Fruit fly (Drosophila melanogaster) whole organism, embryonic: Measurements from ENCODE around the gene CG17191.
A peak's percentile ranks its signal among the peaks of the same experiment; 100 is the strongest.

Experiments
- Blimp-1 ChIP-seq: fragments of 200-800 bp; sonication (Bioruptor generic); optimal IDR thresholded peaks from 3 replicates; lab custom pipeline; 2018; ENCODE audit warnings: missing biosample characterization, missing genetic modification characterization, mild to moderate bottlenecking, moderate library complexity, missing genetic modification reagents
- BtbVII ChIP-seq: fragments of 200-800 bp; sonication (Bioruptor generic); optimal IDR thresholded peaks from 3 replicates; lab custom pipeline; 2017; ENCODE audit warnings: missing biosample characterization, mild to moderate bottlenecking, missing genetic modification characterization
- CG10209 ChIP-seq: fragments of 200-800 bp; sonication (Bioruptor generic); optimal IDR thresholded peaks from 3 replicates; lab custom pipeline; 2017; ENCODE audit warnings: missing biosample characterization, mild to moderate bottlenecking, missing genetic modification characterization, missing genetic modification reagents
- CG10979 ChIP-seq: fragments of 200-800 bp; sonication (Bioruptor generic); optimal IDR thresholded peaks from 2 replicates; lab custom pipeline; 2018; ENCODE audit warnings: missing biosample characterization, mild to moderate bottlenecking, missing genetic modification characterization, moderate library complexity
- CG11398 ChIP-seq: fragments of 200-800 bp; sonication (Bioruptor generic); optimal IDR thresholded peaks from 2 replicates; lab custom pipeline; 2016; ENCODE audit warnings: missing biosample characterization, missing genetic modification characterization
- CG11456 ChIP-seq: fragments of 200-800 bp; sonication (Bioruptor generic); IDR thresholded peaks from 3 replicates; pipeline ENCODE4 v1.3.6; 2022; ENCODE audit warnings: missing biosample characterization, missing genetic modification characterization
- CG11504 ChIP-seq: fragments of 200-800 bp; sonication (Bioruptor generic); optimal IDR thresholded peaks from 3 replicates; lab custom pipeline; 2019; ENCODE audit warnings: missing biosample characterization, mild to moderate bottlenecking, missing genetic modification characterization, moderate library complexity
- CG12769 ChIP-seq: fragments of 200-800 bp; sonication (Bioruptor generic); optimal IDR thresholded peaks from 2 replicates; lab custom pipeline; 2019; ENCODE audit warnings: missing biosample characterization, mild to moderate bottlenecking, missing genetic modification characterization, moderate library complexity
- CG13775 ChIP-seq: fragments of 200-800 bp; sonication (Bioruptor generic); optimal IDR thresholded peaks from 3 replicates; lab custom pipeline; 2017; ENCODE audit warnings: missing biosample characterization, mild to moderate bottlenecking, missing genetic modification characterization
- CG14050 ChIP-seq: fragments of 200-800 bp; sonication (Bioruptor generic); IDR thresholded peaks from 3 replicates; pipeline ENCODE4 v1.3.6; 2022; ENCODE audit warnings: missing biosample characterization, missing genetic modification characterization
- CG16779 ChIP-seq: fragments of 200-800 bp; sonication (Bioruptor generic); IDR thresholded peaks from 2 replicates; pipeline ENCODE4 v1.3.6; 2022; ENCODE audit warnings: missing biosample characterization, missing genetic modification characterization
- CG30020 ChIP-seq: fragments of 200-800 bp; optimal IDR thresholded peaks from 2 replicates; lab custom pipeline; 2019; ENCODE audit warnings: missing biosample characterization, mild to moderate bottlenecking, missing genetic modification characterization, moderate library complexity
- CG32532 ChIP-seq: fragments of 200-800 bp; sonication (Bioruptor generic); IDR thresholded peaks from 2 replicates; pipeline ENCODE4 v1.3.6; 2022; ENCODE audit warnings: missing biosample characterization, missing genetic modification characterization
- CG34224 ChIP-seq: fragments of 200-800 bp; sonication (Bioruptor generic); IDR thresholded peaks from 3 replicates; pipeline ENCODE4 v1.3.6; 2022; ENCODE audit warnings: missing biosample characterization, missing genetic modification characterization; ENCODE audit not compliant: partially characterized antibody
- CG4707 ChIP-seq: fragments of 200-800 bp; sonication (Bioruptor generic); optimal IDR thresholded peaks from 2 replicates; lab custom pipeline; 2018; ENCODE audit warnings: missing biosample characterization, mild to moderate bottlenecking, missing genetic modification characterization, moderate library complexity
- CG4730 ChIP-seq: fragments of 200-800 bp; sonication (Bioruptor generic); IDR thresholded peaks from 2 replicates; pipeline ENCODE4 v1.3.6; 2022; ENCODE audit warnings: missing biosample characterization, missing genetic modification characterization
- CG5180 ChIP-seq: fragments of 200-800 bp; sonication (Bioruptor generic); optimal IDR thresholded peaks from 3 replicates; lab custom pipeline; 2017; ENCODE audit warnings: missing biosample characterization, missing genetic modification characterization, mild to moderate bottlenecking, moderate library complexity, missing genetic modification reagents
- D19B ChIP-seq: fragments of 200-800 bp; sonication (Bioruptor generic); optimal IDR thresholded peaks from 2 replicates; lab custom pipeline; 2017; ENCODE audit warnings: missing biosample characterization, mild to moderate bottlenecking, missing genetic modification characterization
- Dp ChIP-seq: fragments of 200-800 bp; sonication (Bioruptor generic); optimal IDR thresholded peaks from 2 replicates; lab custom pipeline; 2018; ENCODE audit warnings: missing biosample characterization, mild to moderate bottlenecking, missing genetic modification characterization, moderate library complexity
- E2f2 ChIP-seq: fragments of 200-800 bp; sonication (Bioruptor generic); IDR thresholded peaks from 2 replicates; pipeline ENCODE4 v1.3.6; 2022; ENCODE audit warnings: missing biosample characterization, missing genetic modification characterization
- GATAe ChIP-seq: fragments of 200-800 bp; sonication (Bioruptor generic); conservative IDR thresholded peaks from 2 replicates; pipeline ENCODE4 v1.3.6; 2022; ENCODE audit warnings: missing biosample characterization, missing genetic modification characterization
- Hey ChIP-seq: fragments of 200-800 bp; sonication (Bioruptor generic); optimal IDR thresholded peaks from 3 replicates; lab custom pipeline; 2018; ENCODE audit warnings: missing biosample characterization, mild to moderate bottlenecking, missing genetic modification characterization
- Hr51 ChIP-seq, 2 experiments: fragments of 200-800 bp; sonication (Bioruptor generic); optimal IDR thresholded peaks; 2 replicates in 1 of 2; 3 replicates in 1 of 2; lab custom pipeline; 2016 to 2018; ENCODE audit warnings: missing biosample characterization in 2 of 2, missing genetic modification characterization in 2 of 2, mild to moderate bottlenecking in 1 of 2, moderate library complexity in 1 of 2
- Lpt ChIP-seq: fragments of >200 bp; optimal IDR thresholded peaks from 2 replicates; lab custom pipeline; 2018; ENCODE audit warnings: missing biosample characterization, missing genetic modification characterization
- Med ChIP-seq: fragments of 200-800 bp; sonication (Bioruptor generic); peaks from one replicate; lab custom pipeline; 2016; ENCODE audit warnings: missing biosample characterization, missing genetic modification characterization, mild to moderate bottlenecking, inconsistent platforms, moderate library complexity
- Mrtf ChIP-seq: fragments of 200-800 bp; sonication (Bioruptor generic); IDR thresholded peaks from 3 replicates; pipeline ENCODE4 v1.3.6; 2022; ENCODE audit warnings: missing biosample characterization, missing genetic modification characterization
- Nf-YB ChIP-seq: fragments of 200-800 bp; sonication (Bioruptor generic); optimal IDR thresholded peaks from 3 replicates; lab custom pipeline; 2019; ENCODE audit warnings: missing biosample characterization, mild to moderate bottlenecking, missing genetic modification characterization, moderate library complexity
- Stat92E ChIP-seq, 3 experiments: fragments of >200 bp in 2 of 3; fragments of 200-800 bp in 1 of 3; sonication (Bioruptor generic) in 1 of 3; optimal IDR thresholded peaks; 2 replicates each; lab custom pipeline; 2017 to 2019; ENCODE audit warnings: missing biosample characterization in 3 of 3, missing genetic modification characterization in 3 of 3, mild to moderate bottlenecking in 1 of 3, moderate library complexity in 1 of 3
- YL-1 ChIP-seq: fragments of 200-800 bp; sonication (Bioruptor generic); optimal IDR thresholded peaks from 3 replicates; lab custom pipeline; 2017; ENCODE audit warnings: missing biosample characterization, mild to moderate bottlenecking, missing genetic modification characterization
- btn ChIP-seq: fragments of 200-800 bp; sonication (Bioruptor generic); optimal IDR thresholded peaks from 2 replicates; lab custom pipeline; 2016; ENCODE audit warnings: missing biosample characterization, missing genetic modification characterization
- cad ChIP-seq: fragments of >200 bp; optimal IDR thresholded peaks from 2 replicates; lab custom pipeline; 2017; ENCODE audit warnings: missing biosample characterization, missing genetic modification characterization
- chn ChIP-seq: fragments of 200-800 bp; sonication (Bioruptor generic); optimal IDR thresholded peaks from 2 replicates; lab custom pipeline; 2016; ENCODE audit warnings: missing biosample characterization, missing genetic modification characterization
- cwo ChIP-seq: fragments of 200-800 bp; sonication (Bioruptor generic); optimal IDR thresholded peaks from 3 replicates; lab custom pipeline; 2017; ENCODE audit warnings: missing biosample characterization, missing genetic modification characterization, mild to moderate bottlenecking, moderate library complexity, missing genetic modification reagents
- exex ChIP-seq: fragments of 200-800 bp; sonication (Bioruptor generic); optimal IDR thresholded peaks from 4 replicates; lab custom pipeline; 2018; ENCODE audit warnings: missing biosample characterization, mild to moderate bottlenecking, missing genetic modification characterization, moderate library complexity
- grn ChIP-seq: fragments of 200-800 bp; sonication (Bioruptor generic); optimal IDR thresholded peaks from 3 replicates; lab custom pipeline; 2017; ENCODE audit warnings: missing biosample characterization, missing genetic modification characterization
- nmo ChIP-seq: fragments of 200-800 bp; sonication (Bioruptor generic); optimal IDR thresholded peaks from 2 replicates; lab custom pipeline; 2018; ENCODE audit warnings: missing biosample characterization, mild to moderate bottlenecking, missing genetic modification characterization, moderate library complexity
- oc ChIP-seq: fragments of 200-800 bp; sonication (Bioruptor generic); optimal IDR thresholded peaks from 2 replicates; lab custom pipeline; 2018; ENCODE audit warnings: missing biosample characterization, mild to moderate bottlenecking, missing genetic modification characterization, moderate library complexity
- salm ChIP-seq: fragments of 200-800 bp; sonication (Bioruptor generic); optimal IDR thresholded peaks from 2 replicates; lab custom pipeline; 2018; ENCODE audit warnings: missing biosample characterization, mild to moderate bottlenecking, missing genetic modification characterization
- scrt ChIP-seq: fragments of 200-800 bp; sonication (Bioruptor generic); optimal IDR thresholded peaks from 2 replicates; lab custom pipeline; 2018; ENCODE audit warnings: missing biosample characterization, mild to moderate bottlenecking, missing genetic modification characterization, moderate library complexity
- sna ChIP-seq: fragments of 200-800 bp; sonication (Bioruptor generic); IDR thresholded peaks from 2 replicates; pipeline ENCODE4 v1.3.6; 2022; ENCODE audit warnings: missing biosample characterization, missing genetic modification characterization; ENCODE audit not compliant: partially characterized antibody

The CG17191 gene

dm6 chr3R:27007022-27007421 is 12.5 kb downstream of the CG17191 start, which contains the start of gene CG6295:
Gene CG6295 (minus strand): TSS chr3R:27007055.
- TF ChIP-seq Hey (tag; lab: Kevin White, UChicago) (peak; percentile 74), grn (GFP tag; lab: Kevin White, UChicago) (peak; percentile 24), cwo (GFP tag; lab: Kevin White, UChicago) (peak; percentile 69), exex (tag; lab: Kevin White, UChicago) (peak; percentile 47), CG32532 (GFP tag; lab: Robert Waterston, UW) (no peak), Nf-YB (no peak)
- TF ChIP-seq, all 482 proteins: peak for 4

- TF ChIP-seq GATAe (peak; percentile 52), exex (tag; lab: Kevin White, UChicago) (peak; percentile 64), CG10979 (no peak), CG16779 (GFP tag; lab: Robert Waterston, UW) (no peak), CG14050 (no peak)
Observed at dm6 chr3R:27005338-27005737, 14.2 kb downstream of the CG17191 start, which contains the start of gene CG6296. Gene CG6296 (minus strand): TSS chr3R:27005469.

- no peak for TF ChIP-seq Lpt (GFP tag; lab: Kevin White, UChicago)
- peak; percentile 91 for TF ChIP-seq exex (tag; lab: Kevin White, UChicago)
Observed at dm6 chr3R:27002787-27003186, 16.8 kb downstream of the CG17191 start.

- TF ChIP-seq Med (GFP tag; lab: Kevin White, UChicago) (no peak), YL-1 (GFP tag; lab: Kevin White, UChicago) (no peak), nmo (GFP tag; lab: Kevin White, UChicago) (no peak), CG10979 (no peak), oc (no peak), CG4730 (GFP tag; lab: Robert Waterston, UW) (no peak)
Observed at dm6 chr3R:26999452-26999851, 20.1 kb downstream of the CG17191 start, which contains the start of gene CG31077. Gene CG31077 (plus strand): TSS chr3R:26999752.

dm6 chr3R:26996642-26997041 is 22.9 kb downstream of the CG17191 start, which contains the start of gene RYa-R:
Gene RYa-R (plus strand): TSS chr3R:26996980.
- TF ChIP-seq Mrtf (GFP tag; lab: Robert Waterston, UW), result 0 out of 3 replicates have a peak, but pooled peaks have one; percentile 7
- TF ChIP-seq CG4707 (GFP tag; lab: Kevin White, UChicago), result no peak
- no peak for TF ChIP-seq CG12769 (tag; lab: Kevin White, UChicago)
- no peak for TF ChIP-seq btn (GFP tag; lab: Kevin White, UChicago)
- peak; percentile 85 for TF ChIP-seq CG11504 (tag; lab: Kevin White, UChicago)
- no peak for TF ChIP-seq CG11456 (GFP tag; lab: Robert Waterston, UW)
- peak; percentile 81 for TF ChIP-seq scrt (GFP tag; lab: Kevin White, UChicago)
- TF ChIP-seq cad (GFP tag; lab: Kevin White, UChicago), result no peak
- no peak for TF ChIP-seq sna (GFP tag; lab: Robert Waterston, UW)
- TF ChIP-seq CG5180 (GFP tag; lab: Kevin White, UChicago), result no peak
- TF ChIP-seq, all 482 proteins: peak for 3

DNA sequence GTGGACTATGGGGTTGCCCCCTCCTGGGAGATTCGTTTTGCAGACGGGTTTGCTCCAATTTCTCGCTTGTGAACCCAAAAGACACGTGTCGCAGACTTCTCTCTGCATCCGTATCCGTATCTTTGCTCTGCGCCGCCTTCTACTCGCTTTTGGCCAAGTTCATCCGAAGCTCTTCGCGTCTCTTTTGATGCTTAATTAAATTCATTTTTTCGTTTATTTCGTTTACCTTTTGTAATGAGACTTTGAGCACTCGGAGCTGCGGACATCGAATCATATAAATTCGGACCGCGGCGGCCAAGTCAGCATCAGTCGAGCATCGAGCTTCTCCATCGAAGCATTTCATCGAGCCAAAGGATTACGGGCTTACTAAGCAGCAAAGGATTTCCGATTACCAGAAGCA is 25.0 kb downstream of the CG17191 start, which contains the start of gene TwdlC:
Gene TwdlC (plus strand): TSS at position 301 of the 400 bp plus-strand sequence.
- TF ChIP-seq chn (GFP tag; lab: Kevin White, UChicago), result no peak
- no peak for TF ChIP-seq CG10209 (GFP tag; lab: Kevin White, UChicago)
- no peak for TF ChIP-seq salm (tag; lab: Kevin White, UChicago)
- TF ChIP-seq CG34224 (GFP tag; lab: Robert Waterston, UW), result no peak
- no peak for TF ChIP-seq Hr51 (GFP tag; optimal IDR thresholded peaks at IDR 0.05; lab: Kevin White, UChicago)
- TF ChIP-seq Blimp-1, result no peak
- no peak for TF ChIP-seq CG30020 (tag; lab: Kevin White, UChicago)
- TF ChIP-seq D19B (GFP tag; lab: Kevin White, UChicago), result no peak
- no peak for TF ChIP-seq Stat92E (GFP tag; optimal IDR thresholded peaks at IDR 0.05; lab: Kevin White, UChicago)
- TF ChIP-seq CG13775, result no peak
- no peak for TF ChIP-seq CG32532 (GFP tag; lab: Robert Waterston, UW)
- TF ChIP-seq Dp (GFP tag; lab: Kevin White, UChicago), result no peak
- TF ChIP-seq CG11398 (GFP tag; lab: Kevin White, UChicago), result no peak
- TF ChIP-seq BtbVII, result no peak
- no peak for TF ChIP-seq E2f2
